Worm (Caenorhabditis elegans) whole organism, L3 larva: ENCODE measurements around the gene lmtr-3.

Experiments used
- ZK546.5 ChIP-seq: sonication (generic microtip); optimal IDR thresholded peaks from 2 replicates; lab custom pipeline; 2017; ENCODE audit warnings: missing biosample characterization, missing genetic modification characterization
- aly-2 ChIP-seq: fragments of 150-350 bp; optimal IDR thresholded peaks from 2 replicates; lab custom pipeline; 2014; ENCODE audit warnings: missing biosample characterization, missing genetic modification characterization
- ama-1 ChIP-seq: fragments of 150-350 bp; optimal IDR thresholded peaks from 2 replicates; lab custom pipeline; 2018
- ceh-16 ChIP-seq: sonication (generic microtip); optimal IDR thresholded peaks from 2 replicates; lab custom pipeline; 2017; ENCODE audit warnings: missing biosample characterization, missing genetic modification characterization
- ceh-28 ChIP-seq: fragments of 150-350 bp; optimal IDR thresholded peaks from 2 replicates; lab custom pipeline; 2014; ENCODE audit warnings: missing biosample characterization, missing genetic modification reagents, missing genetic modification characterization
- ceh-82 ChIP-seq: fragments of 150-350 bp; optimal IDR thresholded peaks from 2 replicates; lab custom pipeline; 2014; ENCODE audit warnings: missing biosample characterization, missing genetic modification characterization
- daf-12 ChIP-seq: fragments of 150-350 bp; optimal IDR thresholded peaks from 2 replicates; lab custom pipeline; 2014; ENCODE audit warnings: missing biosample characterization, missing genetic modification reagents, missing genetic modification characterization
- egl-5 ChIP-seq: fragments of 150-350 bp; optimal IDR thresholded peaks from 2 replicates; lab custom pipeline; 2017; ENCODE audit warnings: missing biosample characterization, missing genetic modification reagents, missing genetic modification characterization, inconsistent platforms
- elt-1 ChIP-seq: fragments of 150-350 bp; optimal IDR thresholded peaks from 2 replicates; lab custom pipeline; 2014; ENCODE audit warnings: missing biosample characterization, missing genetic modification characterization
- elt-2 ChIP-seq: sonication (generic microtip); optimal IDR thresholded peaks from 2 replicates; lab custom pipeline; 2016; ENCODE audit warnings: missing genetic modification reagents, mild to moderate bottlenecking, missing genetic modification characterization, missing compliant biosample characterization
- eor-1 ChIP-seq, 2 experiments: fragments of 150-350 bp; optimal IDR thresholded peaks; 2 replicates each; lab custom pipeline; 2014 to 2018; ENCODE audit warnings: missing biosample characterization in 2 of 2, missing genetic modification characterization in 2 of 2
- fkh-10 ChIP-seq: sonication (generic microtip); optimal IDR thresholded peaks from 2 replicates; lab custom pipeline; 2017; ENCODE audit warnings: missing biosample characterization, missing genetic modification reagents, missing genetic modification characterization
- fkh-2 ChIP-seq: fragments of 150-350 bp; optimal IDR thresholded peaks from 2 replicates; lab custom pipeline; 2014; ENCODE audit warnings: missing biosample characterization, missing genetic modification reagents, missing genetic modification characterization
- fos-1 ChIP-seq: fragments of 150-350 bp; optimal IDR thresholded peaks from 2 replicates; lab custom pipeline; 2014; ENCODE audit warnings: missing biosample characterization, missing genetic modification characterization
- hmg-11 ChIP-seq: sonication (generic microtip); optimal IDR thresholded peaks from 2 replicates; lab custom pipeline; 2016; ENCODE audit warnings: missing genetic modification characterization, missing compliant biosample characterization
- jun-1 ChIP-seq: fragments of 150-350 bp; optimal IDR thresholded peaks from 2 replicates; lab custom pipeline; 2014; ENCODE audit warnings: missing biosample characterization, missing genetic modification reagents, missing genetic modification characterization
- lin-15B ChIP-seq: fragments of 150-350 bp; optimal IDR thresholded peaks from 2 replicates; lab custom pipeline; 2014; ENCODE audit warnings: missing biosample characterization, missing genetic modification characterization
- lsy-12 ChIP-seq: sonication (generic microtip); optimal IDR thresholded peaks from 2 replicates; lab custom pipeline; 2016; ENCODE audit warnings: mild to moderate bottlenecking, missing genetic modification characterization, missing compliant biosample characterization
- mml-1 ChIP-seq: fragments of 150-350 bp; sonication (generic microtip); optimal IDR thresholded peaks from 3 replicates; lab custom pipeline; 2014; ENCODE audit warnings: missing biosample characterization, missing genetic modification characterization
- nfya-1 ChIP-seq: sonication (generic microtip); optimal IDR thresholded peaks from 2 replicates; lab custom pipeline; 2017; ENCODE audit warnings: missing genetic modification characterization, mild to moderate bottlenecking, missing compliant biosample characterization, antibody characterized with exemption, moderate library complexity; ENCODE audit not compliant: insufficient read depth
- nhr-11 ChIP-seq: fragments of 150-350 bp; optimal IDR thresholded peaks from 2 replicates; lab custom pipeline; 2014; ENCODE audit warnings: missing biosample characterization, missing genetic modification characterization
- nhr-12 ChIP-seq: fragments of 150-350 bp; optimal IDR thresholded peaks from 2 replicates; lab custom pipeline; 2014; ENCODE audit warnings: missing biosample characterization, missing genetic modification characterization
- nhr-25 ChIP-seq: sonication (generic microtip); optimal IDR thresholded peaks from 2 replicates; lab custom pipeline; 2017; ENCODE audit warnings: missing biosample characterization, missing genetic modification characterization
- nhr-28 ChIP-seq: fragments of 150-350 bp; optimal IDR thresholded peaks from 2 replicates; lab custom pipeline; 2014; ENCODE audit warnings: missing biosample characterization, missing genetic modification characterization
- nhr-43 ChIP-seq: sonication (generic microtip); optimal IDR thresholded peaks from 2 replicates; lab custom pipeline; 2016; ENCODE audit warnings: mild to moderate bottlenecking, missing genetic modification characterization, missing compliant biosample characterization; ENCODE audit not compliant: poor library complexity, severe bottlenecking
- nhr-67 ChIP-seq: fragments of 150-350 bp; optimal IDR thresholded peaks from 2 replicates; lab custom pipeline; 2014; ENCODE audit warnings: missing biosample characterization, missing genetic modification characterization
- nhr-77 ChIP-seq: fragments of 150-350 bp; optimal IDR thresholded peaks from 2 replicates; lab custom pipeline; 2014; ENCODE audit warnings: missing biosample characterization, missing genetic modification characterization
- pha-4 ChIP-seq: fragments of 150-350 bp; optimal IDR thresholded peaks from 2 replicates; lab custom pipeline; 2014; ENCODE audit warnings: missing biosample characterization, missing genetic modification reagents, missing genetic modification characterization
- pqm-1 ChIP-seq: fragments of 150-350 bp; optimal IDR thresholded peaks from 2 replicates; lab custom pipeline; 2017; ENCODE audit warnings: missing biosample characterization, missing genetic modification characterization, inconsistent platforms
- skn-1 ChIP-seq: fragments of 150-350 bp; optimal IDR thresholded peaks from 2 replicates; lab custom pipeline; 2014; ENCODE audit warnings: missing biosample characterization, missing genetic modification characterization
- tbx-2 ChIP-seq: sonication (generic microtip); optimal IDR thresholded peaks from 2 replicates; lab custom pipeline; 2016; ENCODE audit warnings: mild to moderate bottlenecking, missing genetic modification characterization, missing compliant biosample characterization
- zag-1 ChIP-seq: fragments of 150-350 bp; optimal IDR thresholded peaks from 2 replicates; lab custom pipeline; 2014; ENCODE audit warnings: missing biosample characterization, missing genetic modification characterization
- ztf-11 ChIP-seq: fragments of 150-350 bp; optimal IDR thresholded peaks from 2 replicates; lab custom pipeline; 2014; ENCODE audit warnings: missing biosample characterization, missing genetic modification characterization

Gene lmtr-3

DNA sequence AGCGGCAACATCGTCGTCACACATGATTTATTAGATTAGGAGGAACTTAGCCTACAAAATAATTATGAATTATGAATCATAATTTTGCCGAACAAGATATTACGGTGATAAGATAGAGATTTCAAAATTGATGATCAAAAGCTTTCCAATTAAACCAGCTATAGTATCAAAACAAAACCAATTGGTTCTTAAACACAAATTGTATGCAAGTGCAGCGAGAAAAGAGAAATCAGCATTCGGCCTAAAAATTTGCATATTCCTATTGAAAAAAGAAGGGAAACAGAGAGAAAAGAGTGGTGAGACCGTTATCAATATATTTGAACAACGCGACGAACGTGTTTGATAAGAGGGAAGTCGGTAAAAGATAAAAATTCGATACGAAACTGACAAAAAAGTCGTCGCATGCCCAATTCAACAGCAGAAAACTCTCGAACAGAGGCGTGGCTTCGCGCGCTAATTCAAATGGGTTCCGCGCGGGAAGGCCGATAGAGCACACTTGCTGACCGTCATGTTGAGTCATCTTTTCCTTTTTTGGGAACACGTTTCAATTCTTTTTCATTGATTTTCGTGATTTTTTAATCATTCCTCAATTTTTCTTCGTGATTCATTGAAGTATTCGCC is 45.8 kb upstream of the lmtr-3 start, which contains the start of gene act-2 (continued):
- TF ChIP-seq nhr-28 (no peak), ceh-28 (tag; lab: Kevin White, UChicago) (peak; percentile 9), nhr-77 (tag; lab: Kevin White, UChicago) (no peak), nhr-25 (tag; lab: Kevin White, UChicago) (peak; percentile 95), elt-1 (tag; lab: Kevin White, UChicago) (peak; percentile 20)
- TF ChIP-seq, all 47 proteins: peak for 19

DNA sequence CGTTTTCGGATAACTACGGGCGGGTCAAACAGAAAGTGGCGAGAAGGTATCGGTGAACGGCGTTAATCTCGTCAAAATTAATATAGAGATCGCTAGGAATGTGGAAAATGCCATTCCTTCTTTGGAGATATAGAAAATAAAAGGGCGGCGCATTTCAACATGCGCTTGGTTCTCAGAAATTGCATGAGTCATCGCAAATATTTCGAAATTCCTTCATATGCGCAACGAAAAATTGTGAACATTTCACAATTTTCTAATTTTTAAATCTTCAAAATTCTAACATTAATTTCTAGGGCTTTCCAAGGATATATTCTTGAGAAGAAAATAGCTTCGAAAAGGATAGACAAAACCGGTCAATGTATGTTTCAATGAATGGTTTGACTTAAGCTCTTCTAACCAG is 45.1 kb upstream of the lmtr-3 start:
- TF ChIP-seq elt-2 (tag; lab: Kevin White, UChicago) (no peak), eor-1 (tag; optimal IDR thresholded peaks at IDR 0.05; lab: Kevin White, UChicago) (no peak), ama-1 (lab: Kevin White, UChicago) (no peak), nhr-67 (tag; lab: Kevin White, UChicago) (no peak), nhr-11 (tag; lab: Kevin White, UChicago) (no peak), zag-1 (no peak), pqm-1 (tag; lab: Kevin White, UChicago) (no peak)

DNA sequence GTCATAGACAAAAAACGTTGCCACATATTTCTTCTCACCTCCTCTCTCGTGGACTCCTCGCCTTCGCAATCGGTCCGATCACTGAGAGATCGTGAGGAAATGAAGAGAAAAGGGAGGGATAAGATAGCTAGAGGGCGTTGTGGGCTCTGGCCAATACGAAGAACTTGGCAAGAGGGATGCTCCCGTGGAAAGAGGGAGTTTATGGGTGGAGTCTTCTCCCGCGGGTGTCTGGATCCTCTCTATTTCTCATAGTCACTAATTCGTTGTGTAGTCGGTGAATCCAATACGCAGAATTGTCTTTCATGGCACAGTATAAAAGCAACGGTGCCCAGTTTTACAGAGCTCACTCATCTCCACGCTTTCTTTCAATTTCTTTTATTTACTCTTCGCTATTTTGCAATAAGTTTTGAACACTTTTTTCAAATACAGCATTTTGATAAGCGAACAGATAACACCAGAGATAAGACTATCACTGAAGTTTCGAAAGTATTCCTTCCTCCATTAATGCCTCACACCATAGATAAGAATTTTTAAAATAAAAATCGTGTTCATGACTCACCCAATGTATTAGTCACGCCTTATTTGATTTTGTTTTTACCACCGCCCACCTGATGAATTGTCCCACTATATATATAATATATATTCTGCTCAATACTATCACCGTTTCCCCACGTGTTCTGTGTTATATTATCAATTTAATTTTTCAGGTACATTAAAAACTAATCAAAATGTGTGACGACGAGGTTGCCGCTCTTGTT is 43.5 kb upstream of the lmtr-3 start, which contains the start of gene act-1:
Gene act-1 (plus strand): TSS at position 708 of the 758 bp plus-strand sequence.
- TF ChIP-seq pha-4 = peak; percentile 44
- peak; percentile 80 for TF ChIP-seq nfya-1 (tag; lab: Kevin White, UChicago)
- TF ChIP-seq nhr-12 (tag; lab: Kevin White, UChicago) = no peak
- peak; percentile 32 for TF ChIP-seq fos-1 (tag; lab: Kevin White, UChicago)
- no peak for TF ChIP-seq mml-1 (tag; lab: Kevin White, UChicago)
- no peak for TF ChIP-seq zag-1
- TF ChIP-seq elt-2 (tag; lab: Kevin White, UChicago) = peak; percentile 89
- TF ChIP-seq ama-1 (lab: Kevin White, UChicago) = peak; percentile 6
- peak; percentile 78 for TF ChIP-seq pqm-1 (tag; lab: Kevin White, UChicago)
- TF ChIP-seq nhr-11 (tag; lab: Kevin White, UChicago) = peak; percentile 65
- TF ChIP-seq daf-12 = no peak
- TF ChIP-seq nhr-77 (tag; lab: Kevin White, UChicago) = no peak
- peak; percentile 40 for TF ChIP-seq jun-1 (tag; lab: Kevin White, UChicago)
- TF ChIP-seq hmg-11 (tag; lab: Kevin White, UChicago) = peak; percentile 31
- TF ChIP-seq skn-1 (tag; lab: Kevin White, UChicago) = no peak

- TF ChIP-seq tbx-2 (tag; lab: Kevin White, UChicago) = peak; percentile 17
- TF ChIP-seq pha-4 = peak; percentile 36
- peak; percentile 1 for TF ChIP-seq ceh-28 (tag; lab: Kevin White, UChicago)
- peak; percentile 7 for TF ChIP-seq lin-15B
- no peak for TF ChIP-seq aly-2
- TF ChIP-seq nhr-11 (tag; lab: Kevin White, UChicago) = peak; percentile 90
- no peak for TF ChIP-seq ceh-16 (tag; lab: Kevin White, UChicago)
- no peak for TF ChIP-seq fos-1 (tag; lab: Kevin White, UChicago)
- TF ChIP-seq nhr-67 (tag; lab: Kevin White, UChicago) = no peak
- peak; percentile 75 for TF ChIP-seq ama-1 (lab: Kevin White, UChicago)
- no peak for TF ChIP-seq lsy-12 (tag; lab: Kevin White, UChicago)
- TF ChIP-seq fkh-10 = no peak
- no peak for TF ChIP-seq ztf-11 (tag; lab: Kevin White, UChicago)
- TF ChIP-seq nfya-1 (tag; lab: Kevin White, UChicago) = peak; percentile 12
- no peak for TF ChIP-seq nhr-77 (tag; lab: Kevin White, UChicago)
- TF ChIP-seq, all 47 proteins: peak for 7
These were observed 41.5 kb upstream of the lmtr-3 start for ce11 chrV:11082475-11082874.

- TF ChIP-seq lsy-12 (tag; lab: Kevin White, UChicago) = no peak
- no peak for TF ChIP-seq nhr-43
- TF ChIP-seq ceh-16 (tag; lab: Kevin White, UChicago) = no peak
- TF ChIP-seq ama-1 (lab: Kevin White, UChicago) = no peak
- TF ChIP-seq egl-5 (tag; lab: Kevin White, UChicago) = no peak
- no peak for TF ChIP-seq nhr-67 (tag; lab: Kevin White, UChicago)
- no peak for TF ChIP-seq mml-1 (tag; lab: Kevin White, UChicago)
- TF ChIP-seq aly-2 = no peak
- no peak for TF ChIP-seq fkh-2 (tag; lab: Kevin White, UChicago)
- no peak for TF ChIP-seq tbx-2 (tag; lab: Kevin White, UChicago)
- TF ChIP-seq nhr-28 = no peak
- no peak for TF ChIP-seq hmg-11 (tag; lab: Kevin White, UChicago)
- no peak for TF ChIP-seq ZK546.5
- no peak for TF ChIP-seq ceh-82 (tag; lab: Kevin White, UChicago)
These were observed 41.0 kb upstream of the lmtr-3 start for ce11 chrV:11082964-11083363.
